Worm (Caenorhabditis elegans) whole organism, L1 larva: ENCODE measurements around the gene Y113G7B.27.

Experiments
- C34B4.2 ChIP-seq: sonication (generic microtip); optimal IDR thresholded peaks from 2 replicates; lab custom pipeline; 2017; ENCODE audit warnings: mild to moderate bottlenecking, missing genetic modification characterization, missing compliant biosample characterization
- aha-1 ChIP-seq: fragments of 150-350 bp; optimal IDR thresholded peaks from 2 replicates; lab custom pipeline; 2014; ENCODE audit warnings: missing biosample characterization, missing genetic modification characterization
- blmp-1 ChIP-seq: fragments of 150-350 bp; optimal IDR thresholded peaks from 2 replicates; lab custom pipeline; 2014; ENCODE audit warnings: missing biosample characterization, missing genetic modification characterization
- egl-13 ChIP-seq: sonication (generic microtip); optimal IDR thresholded peaks from 2 replicates; lab custom pipeline; 2016; ENCODE audit warnings: missing genotype, missing genetic modification reagents, missing genetic modification characterization, missing compliant biosample characterization
- nhr-12 ChIP-seq: sonication (generic microtip); optimal IDR thresholded peaks from 2 replicates; lab custom pipeline; 2017; ENCODE audit warnings: missing biosample characterization, missing genetic modification characterization
- nhr-71 ChIP-seq: sonication (generic microtip); optimal IDR thresholded peaks from 2 replicates; lab custom pipeline; 2016; ENCODE audit warnings: mild to moderate bottlenecking, missing genetic modification characterization, moderate library complexity, missing compliant biosample characterization

- TF ChIP-seq nhr-71 (tag; lab: Kevin White, UChicago) (no peak), C34B4.2 (no peak), nhr-12 (tag; lab: Kevin White, UChicago) (no peak), egl-13 (tag; lab: Kevin White, UChicago) (no peak), blmp-1 (no peak), aha-1 (tag; lab: Kevin White, UChicago) (no peak)
Measured at ce11 chrV:20188790-20189189, 3.8 kb upstream of the Y113G7B.27 start, which contains the start of gene fbxa-116.
